Worm (Caenorhabditis elegans): Measurements from ENCODE around the gene ocr-2.

DNA sequence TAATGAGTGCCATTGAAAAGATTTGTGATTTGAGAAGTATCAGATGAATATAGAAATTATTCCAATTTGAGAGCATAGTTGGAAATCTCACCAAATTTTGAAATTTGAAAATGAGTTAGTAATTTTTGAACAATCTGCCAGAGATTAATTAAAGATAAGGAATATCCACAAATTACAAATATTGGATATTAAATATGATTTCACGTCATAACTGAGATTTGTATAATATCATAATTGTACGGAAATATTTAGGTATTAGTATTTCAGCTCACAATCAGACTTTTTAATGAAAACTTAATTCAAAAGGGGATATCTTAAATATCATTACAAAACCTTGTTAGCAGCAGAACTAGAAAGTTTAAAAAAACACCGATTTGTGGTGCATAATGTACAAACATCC, 40.0 kb upstream of the ocr-2 start, which contains the start of gene K07H8.7:
- TF ChIP-seq ceh-100 (GFP tag; IDR thresholded peaks at IDR 0.05): no peak
- no peak for TF ChIP-seq ceh-91 (GFP tag; IDR thresholded peaks at IDR 0.05)
- TF ChIP-seq nhr-90 (tag; optimal IDR thresholded peaks at IDR 0.05): no peak
- TF ChIP-seq Y67H2A.10 (GFP tag; conservative IDR thresholded peaks at IDR 0.05): no peak
- TF ChIP-seq unc-62 (GFP tag; optimal IDR thresholded peaks at IDR 0.05): no peak
- TF ChIP-seq lin-40 (tag; optimal IDR thresholded peaks at IDR 0.05): no peak
- TF ChIP-seq him-1 (tag; optimal IDR thresholded peaks at IDR 0.05): no peak
- no peak for TF ChIP-seq F52B5.7 (tag; optimal IDR thresholded peaks at IDR 0.05)
- TF ChIP-seq egl-18 (GFP tag; IDR thresholded peaks at IDR 0.05): no peak
- TF ChIP-seq lin-35 (GFP tag; optimal IDR thresholded peaks at IDR 0.05): no peak

Measured in whole organism, young adult.